Fruit fly (Drosophila melanogaster): Measurements from ENCODE around the gene CG32365.

Gene CG32365

dm6 chr3L:7834902-7835781 is 33.7 kb upstream of the CG32365 start:
- TF ChIP-seq CG10959 (GFP tag; IDR thresholded peaks at IDR 0.05) (no peak), CG43689 (GFP tag; IDR thresholded peaks at IDR 0.05) (no peak), dimm (GFP tag; IDR thresholded peaks at IDR 0.05) (no peak), usp (GFP tag; optimal IDR thresholded peaks at IDR 0.05) (no peak), twi (tag; optimal IDR thresholded peaks at IDR 0.05) (no peak), Sry-δ (GFP tag; optimal IDR thresholded peaks at IDR 0.05) (no peak), Antp (GFP tag; optimal IDR thresholded peaks at IDR 0.05) (no peak), CG7987 (GFP tag; optimal IDR thresholded peaks at IDR 0.05) (peak; percentile 21), nau (GFP tag; optimal IDR thresholded peaks at IDR 0.05) (no peak), CG15601 (tag; optimal IDR thresholded peaks at IDR 0.05) (no peak), pros (GFP tag; optimal IDR thresholded peaks at IDR 0.05) (no peak), Hand (GFP tag; optimal IDR thresholded peaks at IDR 0.05) (no peak), CG34422 (GFP tag; IDR thresholded peaks at IDR 0.05) (peak; percentile 53; the same call in 1 of the 3 replicates), CG6765 (GFP tag; optimal IDR thresholded peaks at IDR 0.05) (no peak), unpg (GFP tag; optimal IDR thresholded peaks at IDR 0.05) (no peak), CG14860 (GFP tag; IDR thresholded peaks at IDR 0.05; ENCODE audit: partially characterized antibody) (no peak), Pdp1 (GFP tag; optimal IDR thresholded peaks at IDR 0.05) (no peak), Elba2 (GFP tag; optimal IDR thresholded peaks at IDR 0.05) (no peak), ci (GFP tag; IDR thresholded peaks at IDR 0.05) (peak; percentile 59; the same call in 1 of the 3 replicates), her (GFP tag; optimal IDR thresholded peaks at IDR 0.05) (no peak), CG7271 (tag; optimal IDR thresholded peaks at IDR 0.05) (no peak), Dref (GFP tag; IDR thresholded peaks at IDR 0.05) (no peak), Scr (GFP tag; IDR thresholded peaks at IDR 0.05; ENCODE audit: partially characterized antibody) (no peak), lbe (GFP tag; optimal IDR thresholded peaks at IDR 0.05) (no peak), chinmo (GFP tag; IDR thresholded peaks at IDR 0.05; ENCODE audit: partially characterized antibody) (peak; percentile 78; the same call in 3 of the 4 replicates), Side (GFP tag; optimal IDR thresholded peaks at IDR 0.05) (no peak), CG9215 (GFP tag; IDR thresholded peaks at IDR 0.05) (no peak), CG34224 (GFP tag; IDR thresholded peaks at IDR 0.05; ENCODE audit: partially characterized antibody) (no peak), Nf-YC (tag; optimal IDR thresholded peaks at IDR 0.05) (peak; percentile 85), repo (GFP tag; optimal IDR thresholded peaks at IDR 0.05) (no peak), br (optimal IDR thresholded peaks at IDR 0.05) (no peak), sens (GFP tag) (no peak), CG13624 (GFP tag; optimal IDR thresholded peaks at IDR 0.05) (no peak), CG14014 (GFP tag; IDR thresholded peaks at IDR 0.05) (no peak), CG15073 (GFP tag; optimal IDR thresholded peaks at IDR 0.05) (no peak), bsh (GFP tag; optimal IDR thresholded peaks at IDR 0.05) (peak in 1 of 2 experiments; percentile 3), Kr (GFP tag; optimal IDR thresholded peaks at IDR 0.05) (no peak), CG17912 (GFP tag; optimal IDR thresholded peaks at IDR 0.05) (no peak), CG8290 (GFP tag; optimal IDR thresholded peaks at IDR 0.05) (no peak), CG8290 (tag; optimal IDR thresholded peaks at IDR 0.05) (peak in 1 of 2 experiments; percentile 51), Aef1 (GFP tag; IDR thresholded peaks at IDR 0.05) (no peak), amos (GFP tag; IDR thresholded peaks at IDR 0.05; ENCODE audit: partially characterized antibody) (no peak), gsb (GFP tag; IDR thresholded peaks at IDR 0.05) (no peak), CG14710 (tag; optimal IDR thresholded peaks at IDR 0.05) (no peak), corto (GFP tag; optimal IDR thresholded peaks at IDR 0.05) (no peak), ro (GFP tag; IDR thresholded peaks at IDR 0.05) (no peak), Deaf1 (tag; optimal IDR thresholded peaks at IDR 0.05) (peak; percentile 82), Adf1 (GFP tag; IDR thresholded peaks at IDR 0.05) (peak; percentile 92), klu (GFP tag; IDR thresholded peaks at IDR 0.05) (no peak), CG15011 (GFP tag; optimal IDR thresholded peaks at IDR 0.05) (no peak)

Measured in whole organism, embryonic.